Worm (Caenorhabditis elegans) whole organism, L4 larva: ENCODE data around the gene C28C12.1.
A peak's percentile ranks its signal among the peaks of the same experiment; 100 is the strongest.

Source experiments
- T20F7.1 ChIP-seq: fragments of 200-800 bp; sonication (Bioruptor generic); optimal IDR thresholded peaks from 2 replicates; lab custom pipeline; 2018; ENCODE audit warnings: mild to moderate bottlenecking, missing genetic modification characterization, missing compliant biosample characterization
- Y48G9A.11 ChIP-seq: fragments of 200-800 bp; sonication (Bioruptor generic); IDR thresholded peaks from 2 replicates; pipeline ENCODE4 v1.3.6; 2022; ENCODE audit warnings: missing genetic modification reagents, missing genetic modification characterization, missing compliant biosample characterization
- aha-1 ChIP-seq: fragments of 150-350 bp; peaks from one replicate; lab custom pipeline; 2014; ENCODE audit warnings: missing biosample characterization, missing genetic modification characterization
- ama-1 ChIP-seq: fragments of 150-350 bp; optimal IDR thresholded peaks from 2 replicates; lab custom pipeline; 2014; ENCODE audit warnings: inconsistent platforms, mixed read lengths
- ceh-20 ChIP-seq: fragments of 200-800 bp; sonication (Bioruptor generic); IDR thresholded peaks from 2 replicates; pipeline ENCODE4 v1.3.6; 2022; ENCODE audit warnings: missing genetic modification reagents, missing genetic modification characterization, missing compliant biosample characterization
- ceh-28 ChIP-seq: fragments of 150-350 bp; optimal IDR thresholded peaks from 2 replicates; lab custom pipeline; 2014; ENCODE audit warnings: missing biosample characterization, missing genetic modification reagents, missing genetic modification characterization
- ceh-44 ChIP-seq: fragments of 200-800 bp; sonication (Bioruptor generic); IDR thresholded peaks from 2 replicates; pipeline ENCODE4 v1.3.6; 2022; ENCODE audit warnings: missing genetic modification reagents, missing genetic modification characterization, missing compliant biosample characterization
- ctbp-1 ChIP-seq: fragments of 200-800 bp; sonication (Bioruptor generic); IDR thresholded peaks from 2 replicates; pipeline ENCODE4 v1.3.6; 2022; ENCODE audit warnings: missing genetic modification reagents, missing genetic modification characterization, missing compliant biosample characterization
- dmd-6 ChIP-seq: fragments of 200-800 bp; sonication (Bioruptor generic); IDR thresholded peaks from 2 replicates; pipeline ENCODE4 v1.3.6; 2022; ENCODE audit warnings: missing genetic modification reagents, missing genetic modification characterization, missing compliant biosample characterization
- dmd-8 ChIP-seq: fragments of 200-800 bp; sonication (Bioruptor generic); IDR thresholded peaks from 2 replicates; pipeline ENCODE4 v1.3.6; 2022; ENCODE audit warnings: missing genetic modification characterization, missing compliant biosample characterization
- egl-27 ChIP-seq: sonication (generic microtip); optimal IDR thresholded peaks from 3 replicates; lab custom pipeline; 2017; ENCODE audit warnings: missing biosample characterization, missing genetic modification reagents, missing genetic modification characterization
- hif-1 ChIP-seq, 2 experiments: sonication (generic microtip); optimal IDR thresholded peaks; 2 replicates each; lab custom pipeline; 2016 to 2017; ENCODE audit warnings: missing compliant biosample characterization in 2 of 2, missing genetic modification characterization in 2 of 2, missing genetic modification reagents in 2 of 2, missing genotype in 2 of 2, mild to moderate bottlenecking in 1 of 2
- hlh-11 ChIP-seq: fragments of 200-800 bp; sonication (Bioruptor generic); optimal IDR thresholded peaks from 2 replicates; lab custom pipeline; 2018; ENCODE audit warnings: mild to moderate bottlenecking, missing genetic modification characterization, missing compliant biosample characterization
- hlh-30 ChIP-seq: sonication (generic microtip); optimal IDR thresholded peaks from 2 replicates; lab custom pipeline; 2017; ENCODE audit warnings: antibody characterized with exemption, mild to moderate bottlenecking, missing genetic modification characterization, missing compliant biosample characterization; ENCODE audit not compliant: insufficient read depth
- lim-7 ChIP-seq: fragments of 200-800 bp; sonication (Bioruptor generic); IDR thresholded peaks from 2 replicates; pipeline ENCODE4 v1.3.6; 2022; ENCODE audit warnings: missing genetic modification characterization, missing compliant biosample characterization
- lsy-2 ChIP-seq, 2 experiments: fragments of 150-350 bp in 1 of 2; sonication (generic microtip) in 1 of 2; optimal IDR thresholded peaks; 2 replicates each; lab custom pipeline; 2014 to 2017; ENCODE audit warnings: missing biosample characterization in 2 of 2, missing genetic modification characterization in 2 of 2
- mdl-1 ChIP-seq, 2 experiments: fragments of 150-350 bp in 1 of 2; sonication (generic microtip) in 1 of 2; optimal IDR thresholded peaks; 2 replicates each; lab custom pipeline; 2014 to 2017; ENCODE audit warnings: missing biosample characterization in 2 of 2, missing genetic modification characterization in 2 of 2
- mdt-29 ChIP-seq: fragments of 200-800 bp; sonication (Bioruptor generic); IDR thresholded peaks from 2 replicates; pipeline ENCODE4 v1.3.6; 2022; ENCODE audit warnings: missing genetic modification reagents, missing genetic modification characterization, missing compliant biosample characterization
- nhr-25 ChIP-seq: sonication (generic microtip); optimal IDR thresholded peaks from 2 replicates; lab custom pipeline; 2017; ENCODE audit warnings: missing genetic modification characterization, mild to moderate bottlenecking, missing compliant biosample characterization, antibody characterized with exemption, moderate library complexity, borderline replicate concordance; ENCODE audit not compliant: insufficient read depth
- nhr-28 ChIP-seq: fragments of 150-350 bp; optimal IDR thresholded peaks from 2 replicates; lab custom pipeline; 2014; ENCODE audit warnings: missing biosample characterization, missing genetic modification characterization
- nhr-6 ChIP-seq: fragments of 150-350 bp; optimal IDR thresholded peaks from 2 replicates; lab custom pipeline; 2014; ENCODE audit warnings: missing biosample characterization, missing genetic modification characterization
- rbr-2 ChIP-seq: sonication (generic microtip); optimal IDR thresholded peaks from 2 replicates; lab custom pipeline; 2016; ENCODE audit warnings: missing genotype, missing genetic modification characterization, missing compliant biosample characterization
- snpc-1.2 ChIP-seq: fragments of 200-800 bp; sonication (Bioruptor generic); IDR thresholded peaks from 2 replicates; pipeline ENCODE4 v1.3.6; 2022; ENCODE audit warnings: missing genetic modification reagents, missing genetic modification characterization, missing compliant biosample characterization
- tag-97 ChIP-seq: fragments of 200-800 bp; sonication (Bioruptor generic); IDR thresholded peaks from 2 replicates; pipeline ENCODE4 v1.3.6; 2022; ENCODE audit warnings: missing genetic modification characterization, missing compliant biosample characterization
- unc-62 ChIP-seq, 3 experiments: fragments of 150-350 bp in 1 of 3; sonication (generic microtip); optimal IDR thresholded peaks in 2 of 3; peaks in 1 of 3; 1 replicate in 1 of 3; 2 replicates in 2 of 3; lab custom pipeline; 2014 to 2017; ENCODE audit warnings: missing biosample characterization in 3 of 3, missing genetic modification characterization in 3 of 3, missing genetic modification reagents in 3 of 3, missing genotype in 1 of 3

Gene C28C12.1

ce11 chrIV:8461177-8461576 lies 40.3 kb upstream of the C28C12.1 start:
- TF ChIP-seq unc-62 (GFP tag; optimal IDR thresholded peaks at IDR 0.05 in 1 of 2; lab: Kevin White, UChicago), result peak in 1 of 2 experiments; percentile 96
- TF ChIP-seq unc-62 (tag; optimal IDR thresholded peaks at IDR 0.05; lab: Kevin White, UChicago), result no peak
- no peak for TF ChIP-seq ceh-44 (GFP tag; lab: Robert Waterston, UW)
- TF ChIP-seq, all 104 proteins: peak for 1

ce11 chrIV:8462376-8462775 lies 39.1 kb upstream of the C28C12.1 start:
- TF ChIP-seq nhr-6 (tag; lab: Kevin White, UChicago) (no peak), unc-62 (GFP tag; optimal IDR thresholded peaks at IDR 0.05 in 1 of 2; lab: Kevin White, UChicago) (peak in 1 of 2 experiments; percentile 54), unc-62 (tag; optimal IDR thresholded peaks at IDR 0.05; lab: Kevin White, UChicago) (no peak)
- TF ChIP-seq, all 104 proteins: peak for 1

ce11 chrIV:8463069-8463468 lies 38.4 kb upstream of the C28C12.1 start:
- no peak for TF ChIP-seq egl-27 (tag; lab: Kevin White, UChicago)
- TF ChIP-seq hlh-11 (tag; lab: Kevin White, UChicago), result peak; percentile 24
- TF ChIP-seq ceh-20 (GFP tag; lab: Robert Waterston, UW), result peak; percentile 60; the same call in 1 of the 2 replicates
- peak; percentile 58 for TF ChIP-seq hlh-30 (tag; lab: Kevin White, UChicago)
- 0 out of 2 replicates have a peak, but pooled peaks have one; percentile 9 for TF ChIP-seq dmd-6 (GFP tag; lab: Robert Waterston, UW)
- peak; percentile 68 for TF ChIP-seq nhr-28 (tag; lab: Kevin White, UChicago)
- peak in 1 of 2 experiments; percentile 84 for TF ChIP-seq mdl-1 (tag; optimal IDR thresholded peaks at IDR 0.05; lab: Kevin White, UChicago)
- TF ChIP-seq unc-62 (GFP tag; optimal IDR thresholded peaks at IDR 0.05 in 1 of 2; lab: Kevin White, UChicago), result peak in 1 of 2 experiments; percentile 100
- TF ChIP-seq unc-62 (tag; optimal IDR thresholded peaks at IDR 0.05; lab: Kevin White, UChicago), result no peak
- TF ChIP-seq lsy-2 (tag; optimal IDR thresholded peaks at IDR 0.05; lab: Kevin White, UChicago), result no peak
- peak; percentile 39 for TF ChIP-seq aha-1
- TF ChIP-seq, all 104 proteins: peak for 8

- no peak for TF ChIP-seq tag-97 (GFP tag; lab: Robert Waterston, UW)
- no peak for TF ChIP-seq lim-7 (GFP tag; lab: Robert Waterston, UW)
- no peak for TF ChIP-seq ctbp-1 (GFP tag; lab: Robert Waterston, UW)
- no peak for TF ChIP-seq ama-1 (lab: Kevin White, UChicago)
Measured at ce11 chrIV:8463716-8464115, 37.8 kb upstream of the C28C12.1 start, which contains the start of gene str-176. Gene str-176 (minus strand): TSS chrIV:8463816.

- TF ChIP-seq ceh-28 (no peak), Y48G9A.11 (GFP tag; lab: Robert Waterston, UW) (no peak), egl-27 (tag; lab: Kevin White, UChicago) (no peak), nhr-28 (tag; lab: Kevin White, UChicago) (peak; percentile 40), hlh-30 (tag; lab: Kevin White, UChicago) (peak; percentile 22), hif-1 (tag; optimal IDR thresholded peaks at IDR 0.05; lab: Kevin White, UChicago) (no peak), nhr-25 (tag; lab: Kevin White, UChicago) (no peak), T20F7.1 (GFP tag; lab: Kevin White, UChicago) (no peak), dmd-8 (GFP tag; lab: Robert Waterston, UW) (no peak), lim-7 (GFP tag; lab: Robert Waterston, UW) (no peak), ceh-20 (GFP tag; lab: Robert Waterston, UW) (no peak), rbr-2 (tag; lab: Kevin White, UChicago) (no peak), nhr-6 (tag; lab: Kevin White, UChicago) (no peak), mdl-1 (tag; optimal IDR thresholded peaks at IDR 0.05; lab: Kevin White, UChicago) (peak in 1 of 2 experiments; percentile 63), ctbp-1 (GFP tag; lab: Robert Waterston, UW) (no peak), dmd-6 (GFP tag; lab: Robert Waterston, UW) (peak; percentile 19; the same call in 1 of the 2 replicates), mdt-29 (no peak), hlh-11 (tag; lab: Kevin White, UChicago) (no peak)
Measured at ce11 chrIV:8464187-8464586, 37.3 kb upstream of the C28C12.1 start.

- TF ChIP-seq snpc-1.2 (GFP tag; lab: Robert Waterston, UW), result 0 out of 2 replicates have a peak, but pooled peaks have one; percentile 27
Measured at ce11 chrIV:8467343-8467742, 34.1 kb upstream of the C28C12.1 start.
